Worm (Caenorhabditis elegans): ENCODE measurements around the gene C06A1.6.

The C06A1.6 gene

ce11 chrII:10523583-10523982 is 40.9 kb downstream of the C06A1.6 start, which contains the start of gene F59B10.5:
F59B10.5 (minus strand) TSS chrII:10523683.
- TF ChIP-seq attf-5 (GFP tag; optimal IDR thresholded peaks at IDR 0.05) (no peak), Y53G8AR.9 (GFP tag; conservative IDR thresholded peaks at IDR 0.05) (no peak), ztf-28 (GFP tag; IDR thresholded peaks at IDR 0.05) (no peak), mxl-1 (tag; optimal IDR thresholded peaks at IDR 0.05) (no peak), nfya-1 (tag; optimal IDR thresholded peaks at IDR 0.05; ENCODE audit: borderline replicate concordance, insufficient read depth) (no peak), cebp-1 (GFP tag; IDR thresholded peaks at IDR 0.05) (no peak), cebp-1 (tag; optimal IDR thresholded peaks at IDR 0.05) (no peak), repo-1 (tag; optimal IDR thresholded peaks at IDR 0.05) (no peak), mes-4 (tag; optimal IDR thresholded peaks at IDR 0.05) (no peak), cebp-2 (GFP tag; IDR thresholded peaks at IDR 0.05) (no peak), unc-62 (GFP tag; optimal IDR thresholded peaks at IDR 0.05) (no peak), nhr-27 (tag; optimal IDR thresholded peaks at IDR 0.05) (no peak), attf-3 (GFP tag; conservative IDR thresholded peaks at IDR 0.05) (no peak), snpc-4 (GFP tag; optimal IDR thresholded peaks at IDR 0.05) (no peak), snpc-4 (tag; optimal IDR thresholded peaks at IDR 0.05) (no peak), mcd-1 (GFP tag; IDR thresholded peaks at IDR 0.05) (no peak), F23B12.7 (tag; optimal IDR thresholded peaks at IDR 0.05; ENCODE audit: insufficient read depth) (no peak), F33H1.4 (GFP tag; IDR thresholded peaks at IDR 0.05) (no peak)

ce11 chrII:10523031-10523430 is 41.4 kb downstream of the C06A1.6 start:
- TF ChIP-seq nhr-90 (tag; optimal IDR thresholded peaks at IDR 0.05) = no peak
- TF ChIP-seq madf-3 (GFP tag; IDR thresholded peaks at IDR 0.05) = no peak
- TF ChIP-seq Y95B8A.8 (GFP tag; IDR thresholded peaks at IDR 0.05) = no peak

ce11 chrII:10519863-10520262 is 44.6 kb downstream of the C06A1.6 start:
- TF ChIP-seq pbrm-1 (GFP tag; IDR thresholded peaks at IDR 0.05) (no peak), dox-1 (GFP tag; IDR thresholded peaks at IDR 0.05) (no peak), nhr-27 (tag; optimal IDR thresholded peaks at IDR 0.05) (no peak)

- TF ChIP-seq tbp1 (GFP tag; optimal IDR thresholded peaks at IDR 0.05) (no peak), rec-8 (tag; optimal IDR thresholded peaks at IDR 0.05) (no peak), ztf-3 (GFP tag; optimal IDR thresholded peaks at IDR 0.05) (no peak), F57C9.4 (tag; optimal IDR thresholded peaks at IDR 0.05) (no peak), F10E7.11 (tag; optimal IDR thresholded peaks at IDR 0.05) (no peak), nfya-2 (GFP tag; IDR thresholded peaks at IDR 0.05) (no peak), egrh-3 (GFP tag; IDR thresholded peaks at IDR 0.05) (no peak), hsf-1 (GFP tag; IDR thresholded peaks at IDR 0.05) (no peak), lag-1 (GFP tag; IDR thresholded peaks at IDR 0.05) (no peak), F55B11.4 (tag; optimal IDR thresholded peaks at IDR 0.05; ENCODE audit: borderline replicate concordance, insufficient read depth) (no peak), ets-4 (GFP tag; optimal IDR thresholded peaks at IDR 0.05) (no peak), lin-26 (GFP tag; IDR thresholded peaks at IDR 0.05) (no peak), mes-4 (tag; optimal IDR thresholded peaks at IDR 0.05) (no peak), F23B12.7 (tag; optimal IDR thresholded peaks at IDR 0.05; ENCODE audit: insufficient read depth) (no peak), unc-62 (GFP tag; optimal IDR thresholded peaks at IDR 0.05) (no peak), B0261.1 (tag; optimal IDR thresholded peaks at IDR 0.05) (no peak)
These were observed 45.5 kb downstream of the C06A1.6 start, which contains the start of gene F59B10.4 for ce11 chrII:10519017-10519416. F59B10.4 (minus strand) TSS chrII:10519117.

All from whole organism, young adult.